Worm (Caenorhabditis elegans) whole organism, L3 larva: Measurements from ENCODE around the gene fbxo-11.2.

Experiments used
- R02D3.7 ChIP-seq: fragments of 150-350 bp; optimal IDR thresholded peaks from 2 replicates; lab custom pipeline; 2014; ENCODE audit warnings: missing biosample characterization, missing genetic modification characterization
- ama-1 ChIP-seq: fragments of 150-350 bp; optimal IDR thresholded peaks from 2 replicates; lab custom pipeline; 2018
- ceh-16 ChIP-seq: sonication (generic microtip); optimal IDR thresholded peaks from 2 replicates; lab custom pipeline; 2017; ENCODE audit warnings: missing biosample characterization, missing genetic modification characterization
- ceh-28 ChIP-seq: fragments of 150-350 bp; optimal IDR thresholded peaks from 2 replicates; lab custom pipeline; 2014; ENCODE audit warnings: missing biosample characterization, missing genetic modification reagents, missing genetic modification characterization
- ceh-9 ChIP-seq: sonication (generic microtip); optimal IDR thresholded peaks from 2 replicates; lab custom pipeline; 2018; ENCODE audit warnings: missing biosample characterization, missing genetic modification characterization
- daf-12 ChIP-seq: fragments of 150-350 bp; optimal IDR thresholded peaks from 2 replicates; lab custom pipeline; 2014; ENCODE audit warnings: missing biosample characterization, missing genetic modification reagents, missing genetic modification characterization
- egl-27 ChIP-seq: sonication (generic microtip); optimal IDR thresholded peaks from 4 replicates; lab custom pipeline; 2017; ENCODE audit warnings: missing biosample characterization, missing genetic modification reagents, missing genetic modification characterization
- egl-5 ChIP-seq: fragments of 150-350 bp; optimal IDR thresholded peaks from 2 replicates; lab custom pipeline; 2017; ENCODE audit warnings: missing biosample characterization, missing genetic modification reagents, missing genetic modification characterization, inconsistent platforms
- elt-1 ChIP-seq: fragments of 150-350 bp; optimal IDR thresholded peaks from 2 replicates; lab custom pipeline; 2014; ENCODE audit warnings: missing biosample characterization, missing genetic modification characterization
- elt-2 ChIP-seq: sonication (generic microtip); optimal IDR thresholded peaks from 2 replicates; lab custom pipeline; 2016; ENCODE audit warnings: missing genetic modification reagents, mild to moderate bottlenecking, missing genetic modification characterization, missing compliant biosample characterization
- elt-3 ChIP-seq, 3 experiments: fragments of 150-350 bp in 1 of 3; sonication (generic microtip) in 2 of 3; optimal IDR thresholded peaks; 2 replicates in 2 of 3; 4 replicates in 1 of 3; lab custom pipeline; 2014 to 2017; ENCODE audit warnings: missing biosample characterization in 3 of 3, missing genetic modification characterization in 3 of 3
- eor-1 ChIP-seq, 2 experiments: fragments of 150-350 bp; optimal IDR thresholded peaks; 2 replicates each; lab custom pipeline; 2014 to 2018; ENCODE audit warnings: missing biosample characterization in 2 of 2, missing genetic modification characterization in 2 of 2
- fos-1 ChIP-seq: fragments of 150-350 bp; optimal IDR thresholded peaks from 2 replicates; lab custom pipeline; 2014; ENCODE audit warnings: missing biosample characterization, missing genetic modification characterization
- jun-1 ChIP-seq: fragments of 150-350 bp; optimal IDR thresholded peaks from 2 replicates; lab custom pipeline; 2014; ENCODE audit warnings: missing biosample characterization, missing genetic modification reagents, missing genetic modification characterization
- lin-15B ChIP-seq: fragments of 150-350 bp; optimal IDR thresholded peaks from 2 replicates; lab custom pipeline; 2014; ENCODE audit warnings: missing biosample characterization, missing genetic modification characterization
- lin-39 ChIP-seq: fragments of 150-350 bp; optimal IDR thresholded peaks from 2 replicates; lab custom pipeline; 2018; ENCODE audit warnings: missing biosample characterization, missing genetic modification reagents, missing genetic modification characterization
- lsy-12 ChIP-seq: sonication (generic microtip); optimal IDR thresholded peaks from 2 replicates; lab custom pipeline; 2016; ENCODE audit warnings: mild to moderate bottlenecking, missing genetic modification characterization, missing compliant biosample characterization
- mdl-1 ChIP-seq: fragments of 150-350 bp; optimal IDR thresholded peaks from 2 replicates; lab custom pipeline; 2014; ENCODE audit warnings: missing biosample characterization, missing genetic modification characterization
- mml-1 ChIP-seq: fragments of 150-350 bp; sonication (generic microtip); optimal IDR thresholded peaks from 3 replicates; lab custom pipeline; 2014; ENCODE audit warnings: missing biosample characterization, missing genetic modification characterization
- nfya-1 ChIP-seq: sonication (generic microtip); optimal IDR thresholded peaks from 2 replicates; lab custom pipeline; 2017; ENCODE audit warnings: missing genetic modification characterization, mild to moderate bottlenecking, missing compliant biosample characterization, antibody characterized with exemption, moderate library complexity; ENCODE audit not compliant: insufficient read depth
- nhr-23 ChIP-seq: fragments of 150-350 bp; optimal IDR thresholded peaks from 2 replicates; lab custom pipeline; 2014; ENCODE audit warnings: missing biosample characterization, missing genetic modification reagents, missing genetic modification characterization
- nhr-25 ChIP-seq: sonication (generic microtip); optimal IDR thresholded peaks from 2 replicates; lab custom pipeline; 2017; ENCODE audit warnings: missing biosample characterization, missing genetic modification characterization
- nhr-67 ChIP-seq: fragments of 150-350 bp; optimal IDR thresholded peaks from 2 replicates; lab custom pipeline; 2014; ENCODE audit warnings: missing biosample characterization, missing genetic modification characterization
- nhr-76 ChIP-seq: fragments of 150-350 bp; sonication (generic microtip); optimal IDR thresholded peaks from 5 replicates; lab custom pipeline; 2014; ENCODE audit warnings: missing biosample characterization, missing genetic modification characterization
- nhr-77 ChIP-seq: fragments of 150-350 bp; optimal IDR thresholded peaks from 2 replicates; lab custom pipeline; 2014; ENCODE audit warnings: missing biosample characterization, missing genetic modification characterization
- pha-4 ChIP-seq: fragments of 150-350 bp; optimal IDR thresholded peaks from 2 replicates; lab custom pipeline; 2014; ENCODE audit warnings: missing biosample characterization, missing genetic modification reagents, missing genetic modification characterization
- pqm-1 ChIP-seq: fragments of 150-350 bp; optimal IDR thresholded peaks from 2 replicates; lab custom pipeline; 2017; ENCODE audit warnings: missing biosample characterization, missing genetic modification characterization, inconsistent platforms
- sea-2 ChIP-seq: fragments of 150-350 bp; sonication (generic microtip); optimal IDR thresholded peaks from 4 replicates; lab custom pipeline; 2014; ENCODE audit warnings: missing biosample characterization, missing genetic modification reagents, missing genetic modification characterization
- skn-1 ChIP-seq: fragments of 150-350 bp; optimal IDR thresholded peaks from 2 replicates; lab custom pipeline; 2014; ENCODE audit warnings: missing biosample characterization, missing genetic modification characterization
- tbx-2 ChIP-seq: sonication (generic microtip); optimal IDR thresholded peaks from 2 replicates; lab custom pipeline; 2016; ENCODE audit warnings: mild to moderate bottlenecking, missing genetic modification characterization, missing compliant biosample characterization
- zag-1 ChIP-seq: fragments of 150-350 bp; optimal IDR thresholded peaks from 2 replicates; lab custom pipeline; 2014; ENCODE audit warnings: missing biosample characterization, missing genetic modification characterization
- ztf-11 ChIP-seq: fragments of 150-350 bp; optimal IDR thresholded peaks from 2 replicates; lab custom pipeline; 2014; ENCODE audit warnings: missing biosample characterization, missing genetic modification characterization
- ztf-4 ChIP-seq: fragments of 150-350 bp; optimal IDR thresholded peaks from 2 replicates; lab custom pipeline; 2014; ENCODE audit warnings: missing biosample characterization, missing genetic modification characterization

The fbxo-11.2 gene

ce11 chrIII:1034853-1035252 is 18.2 kb downstream of the fbxo-11.2 start:
- no peak for TF ChIP-seq eor-1 (tag; optimal IDR thresholded peaks at IDR 0.05; lab: Kevin White, UChicago)
- TF ChIP-seq lsy-12 = no peak
- no peak for TF ChIP-seq R02D3.7 (tag; lab: Kevin White, UChicago)
- no peak for TF ChIP-seq ztf-11 (tag; lab: Kevin White, UChicago)
- TF ChIP-seq ama-1 (lab: Kevin White, UChicago) = no peak
- TF ChIP-seq nhr-25 (tag; lab: Kevin White, UChicago) = no peak
- no peak for TF ChIP-seq sea-2 (GFP tag; lab: Kevin White, UChicago)
- TF ChIP-seq ceh-28 (tag; lab: Kevin White, UChicago) = no peak
- no peak for TF ChIP-seq nhr-77 (tag; lab: Kevin White, UChicago)
- TF ChIP-seq nhr-76 = no peak
- TF ChIP-seq elt-1 (tag; lab: Kevin White, UChicago) = no peak
- TF ChIP-seq tbx-2 = no peak
- TF ChIP-seq elt-3 (tag; optimal IDR thresholded peaks at IDR 0.05; lab: Kevin White, UChicago) = no peak
- TF ChIP-seq lin-15B (tag; lab: Kevin White, UChicago) = no peak

DNA sequence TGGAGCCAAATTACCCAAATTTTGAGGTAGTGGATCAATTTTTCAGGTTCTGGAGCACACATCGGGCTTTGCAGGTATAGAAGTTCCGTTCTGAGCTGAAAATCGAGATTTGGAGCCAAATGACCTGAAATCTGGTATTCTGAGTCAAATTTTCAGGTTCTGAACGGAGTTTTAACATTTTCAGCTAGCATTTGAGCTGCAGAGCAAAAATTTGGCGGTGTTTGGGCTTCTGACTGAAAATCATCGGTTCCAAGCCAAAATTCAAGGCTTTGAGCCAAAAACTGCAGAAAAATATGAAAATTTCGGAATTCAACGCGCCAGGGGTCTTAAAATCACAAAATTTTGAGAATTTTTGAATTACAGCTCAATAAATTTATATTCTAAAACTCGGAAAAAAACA is 22.1 kb downstream of the fbxo-11.2 start, which contains the start of the genes clc-26 and E_BE45912.2:
TSS of gene clc-26 (minus strand) at position 101 of the 400 bp plus-strand sequence.
TSS of gene E_BE45912.2 (minus strand) at position 139 of the 400 bp plus-strand sequence.
- no peak for TF ChIP-seq daf-12 (tag; lab: Kevin White, UChicago)
- TF ChIP-seq nhr-67 (tag; lab: Kevin White, UChicago) = no peak
- no peak for TF ChIP-seq nhr-23
- no peak for TF ChIP-seq jun-1 (tag; lab: Kevin White, UChicago)
- TF ChIP-seq nhr-76 = no peak
- no peak for TF ChIP-seq ceh-16 (tag; lab: Kevin White, UChicago)
- TF ChIP-seq elt-3 (tag; optimal IDR thresholded peaks at IDR 0.05; lab: Kevin White, UChicago) = no peak
- TF ChIP-seq ztf-4 (tag; lab: Kevin White, UChicago) = no peak
- TF ChIP-seq mml-1 (tag; lab: Kevin White, UChicago) = no peak
- no peak for TF ChIP-seq mdl-1 (tag; lab: Kevin White, UChicago)
- no peak for TF ChIP-seq skn-1 (tag; lab: Kevin White, UChicago)
- TF ChIP-seq egl-27 (tag; lab: Kevin White, UChicago) = no peak
- no peak for TF ChIP-seq egl-5
- TF ChIP-seq, all 47 proteins: peak for 0

DNA sequence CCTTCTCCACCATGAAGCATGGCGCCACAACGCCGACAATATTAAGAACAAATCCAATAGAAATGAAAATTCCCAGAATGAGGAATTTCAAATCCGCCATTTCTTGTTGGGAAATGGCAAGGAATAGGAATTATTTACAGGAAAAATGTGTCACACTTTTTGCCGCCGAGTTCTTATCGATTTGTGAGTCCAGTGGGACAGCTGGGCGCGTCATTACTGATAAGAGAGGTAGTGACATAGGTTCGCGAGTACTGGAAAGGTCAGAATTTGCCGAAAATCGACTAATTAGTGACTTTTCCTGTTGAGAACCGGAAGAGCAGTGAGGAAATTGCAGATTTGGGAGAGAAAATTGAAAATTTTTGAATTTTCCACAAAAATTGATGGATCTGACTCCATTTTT is 24.8 kb downstream of the fbxo-11.2 start:
- TF ChIP-seq eor-1 (tag; optimal IDR thresholded peaks at IDR 0.05; lab: Kevin White, UChicago) (no peak), pha-4 (tag; lab: Kevin White, UChicago) (no peak), nfya-1 (tag; lab: Kevin White, UChicago) (no peak), pqm-1 (peak; percentile 43), ceh-28 (tag; lab: Kevin White, UChicago) (no peak), fos-1 (tag; lab: Kevin White, UChicago) (no peak), ama-1 (lab: Kevin White, UChicago) (no peak), skn-1 (tag; lab: Kevin White, UChicago) (no peak), ceh-9 (no peak), jun-1 (tag; lab: Kevin White, UChicago) (peak; percentile 19), elt-2 (tag; lab: Kevin White, UChicago) (peak; percentile 76)

ce11 chrIII:1026261-1026660 is 26.8 kb downstream of the fbxo-11.2 start, which contains the start of gene clc-25:
TSS of gene clc-25 (minus strand) at chrIII:1026361.
- no peak for TF ChIP-seq lin-39 (tag; lab: Kevin White, UChicago)
- TF ChIP-seq nfya-1 (tag; lab: Kevin White, UChicago) = no peak
- peak; percentile 33 for TF ChIP-seq elt-2 (tag; lab: Kevin White, UChicago)
- no peak for TF ChIP-seq mml-1 (tag; lab: Kevin White, UChicago)
- TF ChIP-seq, all 47 proteins: peak for 1

DNA sequence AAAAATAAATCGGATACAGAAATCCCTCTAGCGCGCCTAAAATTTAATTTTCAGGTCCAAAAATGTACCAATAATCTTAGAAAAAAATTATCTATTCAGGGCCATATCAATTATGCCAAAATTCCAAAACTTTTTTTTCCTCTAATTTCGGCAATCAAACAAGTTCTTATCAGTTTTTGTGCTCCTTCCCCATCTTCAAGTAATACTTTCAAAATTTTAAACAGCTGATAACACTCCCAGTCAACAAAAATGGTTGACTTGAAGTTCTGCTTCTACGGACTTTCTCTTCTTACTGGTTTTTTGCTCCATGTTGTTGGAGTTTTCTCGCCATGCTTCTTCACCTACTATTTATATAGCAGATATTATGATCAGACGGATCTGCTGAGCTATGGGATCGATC is 32.3 kb downstream of the fbxo-11.2 start, which contains the start of gene clc-23:
TSS of gene clc-23 (plus strand) at position 223 of the 400 bp plus-strand sequence.
- TF ChIP-seq zag-1 (no peak), jun-1 (tag; lab: Kevin White, UChicago) (no peak), elt-2 (tag; lab: Kevin White, UChicago) (peak; percentile 65)
